Worm (Caenorhabditis elegans) whole organism, L3 larva: ENCODE results near the gene F15B9.8.

Experiments
- ceh-16 ChIP-seq: sonication (generic microtip); optimal IDR thresholded peaks from 2 replicates; lab custom pipeline; 2017; ENCODE audit warnings: missing biosample characterization, missing genetic modification characterization
- elt-3 ChIP-seq, 3 experiments: fragments of 150-350 bp in 1 of 3; sonication (generic microtip) in 2 of 3; optimal IDR thresholded peaks; 2 replicates in 2 of 3; 4 replicates in 1 of 3; lab custom pipeline; 2014 to 2017; ENCODE audit warnings: missing biosample characterization in 3 of 3, missing genetic modification characterization in 3 of 3
- lin-15B ChIP-seq: fragments of 150-350 bp; optimal IDR thresholded peaks from 2 replicates; lab custom pipeline; 2014; ENCODE audit warnings: missing biosample characterization, missing genetic modification characterization
- lin-39 ChIP-seq: fragments of 150-350 bp; optimal IDR thresholded peaks from 2 replicates; lab custom pipeline; 2018; ENCODE audit warnings: missing biosample characterization, missing genetic modification reagents, missing genetic modification characterization
- nhr-12 ChIP-seq: fragments of 150-350 bp; optimal IDR thresholded peaks from 2 replicates; lab custom pipeline; 2014; ENCODE audit warnings: missing biosample characterization, missing genetic modification characterization
- snpc-4 ChIP-seq: fragments of 150-350 bp; optimal IDR thresholded peaks from 2 replicates; lab custom pipeline; 2014; ENCODE audit warnings: missing biosample characterization, missing genetic modification characterization
- ztf-11 ChIP-seq: fragments of 150-350 bp; optimal IDR thresholded peaks from 2 replicates; lab custom pipeline; 2014; ENCODE audit warnings: missing biosample characterization, missing genetic modification characterization

- TF ChIP-seq lin-15B, result no peak
- TF ChIP-seq ztf-11 (tag; lab: Kevin White, UChicago), result no peak
- TF ChIP-seq nhr-12 (tag; lab: Kevin White, UChicago), result no peak
- TF ChIP-seq elt-3 (tag; optimal IDR thresholded peaks at IDR 0.05; lab: Kevin White, UChicago), result no peak
- TF ChIP-seq lin-39 (tag; lab: Kevin White, UChicago), result no peak
- TF ChIP-seq ceh-16 (tag; lab: Kevin White, UChicago), result no peak
- no peak for TF ChIP-seq snpc-4
Measured at ce11 chrV:13009843-13010242, 21.5 kb downstream of the F15B9.8 start.
